Fruit fly (Drosophila melanogaster): ENCODE results near the gene CG32856.

DNA sequence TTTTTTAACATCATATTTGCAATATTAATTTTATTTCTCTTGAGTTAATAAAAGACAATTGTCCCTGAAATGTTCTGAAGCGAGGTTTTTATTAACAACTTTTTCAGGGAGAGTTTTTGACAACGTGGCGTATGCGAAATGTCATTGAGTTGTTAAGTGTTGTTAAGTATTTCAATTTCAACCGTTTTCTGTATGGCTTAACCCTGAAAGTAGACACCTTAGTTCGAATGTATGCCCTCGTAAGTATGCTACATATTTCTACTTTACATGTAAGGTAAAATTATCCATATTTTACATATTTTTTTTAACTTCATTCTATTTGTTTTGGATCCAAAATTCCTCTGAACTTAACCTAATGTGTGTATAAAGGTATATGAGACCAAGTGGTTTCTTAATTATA, 38.9 kb upstream of the CG32856 start:
- TF ChIP-seq sens (GFP tag) (peak; percentile 76), lilli (GFP tag; optimal IDR thresholded peaks at IDR 0.05) (peak; percentile 1), CG13123 (GFP tag; optimal IDR thresholded peaks at IDR 0.05) (no peak), CG13775 (GFP tag; optimal IDR thresholded peaks at IDR 0.05) (no peak), CG4328 (GFP tag; optimal IDR thresholded peaks at IDR 0.05) (no peak), CG7963 (GFP tag; IDR thresholded peaks at IDR 0.05; ENCODE audit: partially characterized antibody) (peak; percentile 48; the same call in 1 of the 3 replicates), stc (GFP tag; IDR thresholded peaks at IDR 0.05) (no peak), CG6175 (GFP tag; IDR thresholded peaks at IDR 0.05) (no peak), psq (GFP tag; optimal IDR thresholded peaks at IDR 0.05) (no peak)

Data from whole organism, embryonic.